Worm (Caenorhabditis elegans) whole organism, L2 larva: ENCODE results near the gene Y37H2A.12.

Experiments
- ama-1 ChIP-seq: fragments of 150-350 bp; optimal IDR thresholded peaks from 2 replicates; lab custom pipeline; 2018; ENCODE audit warnings: inconsistent platforms
- ceh-82 ChIP-seq: fragments of 150-350 bp; optimal IDR thresholded peaks from 2 replicates; lab custom pipeline; 2014; ENCODE audit warnings: missing biosample characterization, missing genetic modification characterization
- fos-1 ChIP-seq: fragments of 150-350 bp; optimal IDR thresholded peaks from 2 replicates; lab custom pipeline; 2014; ENCODE audit warnings: missing biosample characterization, missing genetic modification characterization

DNA sequence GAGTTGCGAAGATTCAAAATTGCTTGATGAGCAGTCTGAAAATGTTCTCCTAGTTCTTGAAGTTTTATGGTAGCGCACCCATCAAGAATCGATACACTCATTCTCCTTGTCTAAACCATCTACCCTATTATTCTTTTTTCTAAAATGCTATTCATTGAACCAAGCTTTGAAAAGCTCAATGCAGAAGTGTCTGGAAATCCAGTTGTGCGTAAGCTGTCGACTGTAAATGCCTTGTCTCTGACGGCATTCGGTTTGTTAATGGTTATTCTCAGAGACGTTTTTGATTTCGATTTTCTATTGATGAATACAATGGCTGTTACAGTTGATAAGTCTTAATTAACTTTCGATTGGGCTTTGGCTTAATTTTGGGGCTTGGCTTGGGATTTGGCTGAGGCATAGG is 31.6 kb upstream of the Y37H2A.12 start, which contains the start of gene C14A6.12:
- TF ChIP-seq ama-1 (lab: Kevin White, UChicago), result no peak
- TF ChIP-seq ceh-82 (tag; lab: Kevin White, UChicago), result no peak
- TF ChIP-seq fos-1 (tag; lab: Kevin White, UChicago), result no peak
